Fruit fly (Drosophila melanogaster) whole organism, pupa: ENCODE measurements around the gene CG7530.

Source experiments
- CG12605 ChIP-seq: fragments of 200-800 bp; sonication (Bioruptor generic); IDR thresholded peaks from 2 replicates; pipeline ENCODE4 v1.3.6; 2022; ENCODE audit warnings: missing biosample characterization, missing genetic modification characterization
- CG13204 ChIP-seq: fragments of 200-800 bp; sonication (Bioruptor generic); optimal IDR thresholded peaks from 2 replicates; lab custom pipeline; 2018; ENCODE audit warnings: missing biosample characterization, mild to moderate bottlenecking, missing genetic modification characterization, moderate library complexity
- CG15710 ChIP-seq: fragments of 200-800 bp; sonication (Bioruptor generic); optimal IDR thresholded peaks from 2 replicates; lab custom pipeline; 2018; ENCODE audit warnings: missing biosample characterization, mild to moderate bottlenecking, missing genetic modification characterization, moderate library complexity
- CG17806 ChIP-seq: fragments of 200-800 bp; sonication (Bioruptor generic); optimal IDR thresholded peaks from 2 replicates; lab custom pipeline; 2018; ENCODE audit warnings: missing biosample characterization, mild to moderate bottlenecking, missing genetic modification characterization, moderate library complexity
- CG8159 ChIP-seq: fragments of 200-800 bp; sonication (Bioruptor generic); optimal IDR thresholded peaks from 3 replicates; lab custom pipeline; 2018; ENCODE audit warnings: missing biosample characterization, mild to moderate bottlenecking, missing genetic modification characterization, moderate library complexity
- CG9948 ChIP-seq: fragments of 200-800 bp; sonication (Bioruptor generic); optimal IDR thresholded peaks from 2 replicates; lab custom pipeline; 2018; ENCODE audit warnings: missing biosample characterization, mild to moderate bottlenecking, missing genetic modification characterization, moderate library complexity
- EcR ChIP-seq: fragments of 200-800 bp; sonication (Bioruptor generic); optimal IDR thresholded peaks from 3 replicates; lab custom pipeline; 2019; ENCODE audit warnings: missing biosample characterization, missing genetic modification characterization, mild to moderate bottlenecking, moderate library complexity, missing genetic modification reagents
- Ets98B ChIP-seq: fragments of 200-800 bp; sonication (Bioruptor generic); IDR thresholded peaks from 2 replicates; pipeline ENCODE4 v1.3.6; 2022; ENCODE audit warnings: missing biosample characterization, missing genetic modification characterization
- Pif1B ChIP-seq: fragments of 200-800 bp; sonication (Bioruptor generic); optimal IDR thresholded peaks from 3 replicates; lab custom pipeline; 2016; ENCODE audit warnings: missing biosample characterization, missing genetic modification characterization
- Snoo ChIP-seq: fragments of 200-800 bp; sonication (Bioruptor generic); optimal IDR thresholded peaks from 3 replicates; lab custom pipeline; 2017; ENCODE audit warnings: missing biosample characterization, mild to moderate bottlenecking, missing genetic modification characterization, inconsistent platforms
- gl ChIP-seq: fragments of 200-800 bp; sonication (Bioruptor generic); optimal IDR thresholded peaks from 2 replicates; lab custom pipeline; 2018; ENCODE audit warnings: missing biosample characterization, mild to moderate bottlenecking, missing genetic modification characterization
- rn ChIP-seq: fragments of 200-800 bp; sonication (Bioruptor generic); IDR thresholded peaks from 2 replicates; pipeline ENCODE4 v1.3.6; 2022; ENCODE audit warnings: missing biosample characterization, missing genetic modification characterization

DNA sequence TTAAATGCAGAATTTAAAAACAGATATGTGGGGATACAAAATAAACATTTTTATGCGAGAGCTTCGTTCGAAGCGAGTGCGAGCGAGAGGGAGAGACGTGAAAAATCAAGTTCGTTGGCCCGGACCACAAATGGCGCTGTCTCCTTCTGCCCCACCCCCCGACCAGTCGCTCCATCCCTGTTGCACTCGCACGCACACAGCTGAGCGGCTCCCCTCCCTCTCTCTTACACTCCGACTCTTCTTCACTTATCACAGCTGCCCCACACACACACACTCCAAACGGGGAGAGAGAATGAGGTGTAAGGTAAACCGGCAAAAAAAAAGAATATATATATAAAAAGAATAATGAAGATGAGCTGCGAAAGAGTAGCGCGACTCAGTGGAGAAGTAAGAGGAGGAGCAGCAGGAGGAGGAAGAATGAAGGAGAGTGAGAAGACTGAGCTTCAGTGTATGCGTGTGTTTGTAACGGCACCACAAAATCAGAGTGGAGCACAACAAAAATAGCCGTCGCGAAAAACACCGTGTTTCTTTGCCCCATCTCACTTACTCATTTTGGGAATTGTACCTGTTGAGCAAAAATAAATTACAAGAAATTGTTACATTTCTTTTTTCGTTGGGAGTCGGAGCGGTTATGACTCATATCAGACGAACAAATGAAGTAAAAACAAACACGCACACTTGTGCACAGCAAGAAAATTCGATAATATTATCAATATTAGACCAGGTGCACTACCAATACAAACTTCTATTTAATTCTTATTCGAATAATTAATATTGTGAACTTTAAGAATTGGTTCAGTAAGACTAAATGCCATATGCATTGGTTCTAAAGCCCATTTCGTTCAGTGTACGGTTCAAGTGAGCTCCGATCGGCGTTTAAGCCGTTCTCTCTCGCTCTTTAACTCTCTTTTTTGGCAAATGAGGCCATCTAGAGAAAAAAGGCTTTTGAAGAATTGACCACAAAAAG lies 6.9 kb upstream of the CG7530 start:
- peak; percentile 96 for TF ChIP-seq CG15710
- TF ChIP-seq rn (GFP tag; lab: Robert Waterston, UW), result peak; percentile 97
- peak; percentile 95 for TF ChIP-seq CG8159 (tag; lab: Kevin White, UChicago)
- TF ChIP-seq EcR (GFP tag; lab: Kevin White, UChicago), result peak; percentile 99
- peak; percentile 97 for TF ChIP-seq CG17806 (tag; lab: Kevin White, UChicago)
- TF ChIP-seq Snoo (tag; lab: Kevin White, UChicago), result peak; percentile 97
- TF ChIP-seq CG9948 (tag; lab: Kevin White, UChicago), result peak; percentile 94
- peak; percentile 96 for TF ChIP-seq Pif1B
- TF ChIP-seq CG13204 (GFP tag; lab: Kevin White, UChicago), result peak; percentile 84
- peak; percentile 98 for TF ChIP-seq Ets98B (GFP tag; lab: Robert Waterston, UW)
- TF ChIP-seq gl (tag; lab: Kevin White, UChicago), result peak; percentile 78
- peak; percentile 96 for TF ChIP-seq CG12605 (GFP tag; lab: Robert Waterston, UW)
